Worm (Caenorhabditis elegans): ENCODE results near the gene sna-2.

- no peak for TF ChIP-seq snpc-4 (tag; optimal IDR thresholded peaks at IDR 0.05)
- no peak for TF ChIP-seq ceh-9 (tag; optimal IDR thresholded peaks at IDR 0.05)
- no peak for TF ChIP-seq egl-27 (tag; optimal IDR thresholded peaks at IDR 0.05)
- TF ChIP-seq nhr-77 (tag; optimal IDR thresholded peaks at IDR 0.05) = no peak
- TF ChIP-seq ama-1 (optimal IDR thresholded peaks at IDR 0.05) = no peak
- TF ChIP-seq fos-1 (tag; optimal IDR thresholded peaks at IDR 0.05) = no peak
- TF ChIP-seq skn-1 (tag; optimal IDR thresholded peaks at IDR 0.05) = no peak
- TF ChIP-seq pha-4 (tag; optimal IDR thresholded peaks at IDR 0.05) = no peak
- no peak for TF ChIP-seq nhr-237 (tag; optimal IDR thresholded peaks at IDR 0.05)
- TF ChIP-seq nfya-1 (tag; optimal IDR thresholded peaks at IDR 0.05; ENCODE audit: insufficient read depth) = no peak
- no peak for TF ChIP-seq nhr-28 (tag; optimal IDR thresholded peaks at IDR 0.05)
- no peak for TF ChIP-seq fkh-10 (GFP tag; optimal IDR thresholded peaks at IDR 0.05)
- no peak for TF ChIP-seq R02D3.7 (tag; optimal IDR thresholded peaks at IDR 0.05)
- no peak for TF ChIP-seq ceh-16 (tag; optimal IDR thresholded peaks at IDR 0.05)
Observed at ce11 chrIV:9770798-9771197, 6.6 kb downstream of the sna-2 start.

All from whole organism, L3 larva.